Fruit fly (Drosophila melanogaster) whole organism, embryonic: ENCODE measurements around the gene Nepl21.

Experiments
- Awh ChIP-seq: fragments of 200-800 bp; sonication (Bioruptor generic); IDR thresholded peaks from 2 replicates; pipeline ENCODE4, ENCODE4 v1.3.6; 2022; ENCODE audit warnings: missing biosample characterization, missing genetic modification characterization
- BEAF-32 ChIP-seq: fragments of 200-800 bp; sonication (Bioruptor generic); optimal IDR thresholded peaks from 3 replicates; lab custom pipeline; 2017; ENCODE audit warnings: missing biosample characterization, missing genetic modification characterization, mild to moderate bottlenecking, moderate library complexity, missing genetic modification reagents
- BtbVII ChIP-seq: fragments of 200-800 bp; sonication (Bioruptor generic); optimal IDR thresholded peaks from 3 replicates; lab custom pipeline; 2017; ENCODE audit warnings: missing biosample characterization, mild to moderate bottlenecking, missing genetic modification characterization
- CG10209 ChIP-seq: fragments of 200-800 bp; sonication (Bioruptor generic); optimal IDR thresholded peaks from 3 replicates; lab custom pipeline; 2017; ENCODE audit warnings: missing biosample characterization, mild to moderate bottlenecking, missing genetic modification characterization, missing genetic modification reagents
- CG11093 ChIP-seq: fragments of 200-800 bp; sonication (Bioruptor generic); IDR thresholded peaks from 3 replicates; pipeline ENCODE4 v1.3.6; 2022; ENCODE audit warnings: missing biosample characterization, missing genetic modification characterization
- CG11504 ChIP-seq: fragments of 200-800 bp; sonication (Bioruptor generic); optimal IDR thresholded peaks from 3 replicates; lab custom pipeline; 2019; ENCODE audit warnings: missing biosample characterization, mild to moderate bottlenecking, missing genetic modification characterization, moderate library complexity
- CG11696 ChIP-seq: fragments of 200-800 bp; sonication (Bioruptor generic); IDR thresholded peaks from 2 replicates; pipeline ENCODE4 v1.3.6; 2022; ENCODE audit warnings: missing biosample characterization, missing genetic modification characterization
- CG1233 ChIP-seq: fragments of 200-800 bp; sonication (Bioruptor generic); optimal IDR thresholded peaks from 4 replicates; lab custom pipeline; 2018; ENCODE audit warnings: missing biosample characterization, mild to moderate bottlenecking, missing genetic modification characterization
- CG12659 ChIP-seq: fragments of 200-800 bp; sonication (Bioruptor generic); optimal IDR thresholded peaks from 3 replicates; lab custom pipeline; 2017; ENCODE audit warnings: mild to moderate bottlenecking, missing biosample characterization, missing genetic modification reagents, missing genetic modification characterization
- CG13894 ChIP-seq: fragments of 200-800 bp; sonication (Bioruptor generic); optimal IDR thresholded peaks from 3 replicates; lab custom pipeline; 2018; ENCODE audit warnings: missing biosample characterization, mild to moderate bottlenecking, missing genetic modification characterization, moderate library complexity
- CG14667 ChIP-seq: fragments of 200-800 bp; sonication (Bioruptor generic); IDR thresholded peaks from 2 replicates; pipeline ENCODE4 v1.3.6; 2022; ENCODE audit warnings: missing biosample characterization, missing genetic modification characterization
- CG15514 ChIP-seq: fragments of 200-800 bp; sonication (Bioruptor generic); optimal IDR thresholded peaks from 3 replicates; lab custom pipeline; 2017; ENCODE audit warnings: missing biosample characterization, missing genetic modification characterization, mild to moderate bottlenecking, moderate library complexity, missing genetic modification reagents
- CG16863 ChIP-seq: fragments of 200-800 bp; sonication (Bioruptor generic); optimal IDR thresholded peaks from 3 replicates; lab custom pipeline; 2016; ENCODE audit warnings: missing biosample characterization, missing genetic modification characterization
- CG7357 ChIP-seq: fragments of 200-800 bp; sonication (Bioruptor generic); IDR thresholded peaks from 3 replicates; pipeline ENCODE4 v1.3.6; 2022; ENCODE audit warnings: missing biosample characterization, missing genetic modification characterization
- CG7839 ChIP-seq: fragments of 200-800 bp; sonication (Bioruptor generic); optimal IDR thresholded peaks from 3 replicates; lab custom pipeline; 2018; ENCODE audit warnings: missing biosample characterization, mild to moderate bottlenecking, missing genetic modification characterization, moderate library complexity
- CG8290 ChIP-seq, 3 experiments: fragments of 200-800 bp; sonication (Bioruptor generic); optimal IDR thresholded peaks; 2 replicates each; lab custom pipeline; 2016 to 2019; ENCODE audit warnings: missing biosample characterization in 3 of 3, missing genetic modification characterization in 3 of 3, mild to moderate bottlenecking in 2 of 3, moderate library complexity in 1 of 3
- CG9817 ChIP-seq: fragments of 200-800 bp; sonication (Bioruptor generic); optimal IDR thresholded peaks from 2 replicates; lab custom pipeline; 2018; ENCODE audit warnings: missing biosample characterization, mild to moderate bottlenecking, missing genetic modification characterization, moderate library complexity
- D ChIP-seq, 2 experiments: fragments of 200-800 bp in 1 of 2; fragments of >200 bp in 1 of 2; sonication (Bioruptor generic) in 1 of 2; optimal IDR thresholded peaks; 2 replicates in 1 of 2; 3 replicates in 1 of 2; lab custom pipeline; 2017; ENCODE audit warnings: mild to moderate bottlenecking in 1 of 2, missing biosample characterization in 1 of 2, missing genetic modification characterization in 1 of 2, missing genetic modification reagents in 1 of 2
- Dek ChIP-seq: fragments of 200-800 bp; sonication (Bioruptor generic); optimal IDR thresholded peaks from 3 replicates; lab custom pipeline; 2019; ENCODE audit warnings: missing biosample characterization, mild to moderate bottlenecking, missing genetic modification characterization, moderate library complexity
- Doc3 ChIP-seq: fragments of 200-800 bp; sonication (Bioruptor generic); IDR thresholded peaks from 3 replicates; pipeline ENCODE4 v1.3.6; 2022; ENCODE audit warnings: missing biosample characterization, missing genetic modification characterization; ENCODE audit not compliant: partially characterized antibody
- HLH3B ChIP-seq: fragments of 200-800 bp; sonication (Bioruptor generic); IDR thresholded peaks from 2 replicates; pipeline ENCODE4 v1.3.6; 2022; ENCODE audit warnings: missing biosample characterization, missing genetic modification characterization
- Hmr ChIP-seq: fragments of 200-800 bp; sonication (Bioruptor generic); optimal IDR thresholded peaks from 3 replicates; lab custom pipeline; 2017; ENCODE audit warnings: mild to moderate bottlenecking, missing biosample characterization, missing genetic modification reagents, missing genetic modification characterization
- Med ChIP-seq: fragments of 200-800 bp; sonication (Bioruptor generic); peaks from one replicate; lab custom pipeline; 2016; ENCODE audit warnings: missing biosample characterization, missing genetic modification characterization, mild to moderate bottlenecking, inconsistent platforms, moderate library complexity
- Nf-YA ChIP-seq: fragments of 200-800 bp; sonication (Bioruptor generic); IDR thresholded peaks from 2 replicates; pipeline ENCODE4 v1.3.6; 2022; ENCODE audit warnings: missing biosample characterization, missing genetic modification characterization
- Oli ChIP-seq: fragments of 200-800 bp; sonication (Bioruptor generic); optimal IDR thresholded peaks from 2 replicates; lab custom pipeline; 2018; ENCODE audit warnings: missing biosample characterization, mild to moderate bottlenecking, missing genetic modification characterization, moderate library complexity
- Ptx1 ChIP-seq: fragments of 200-800 bp; sonication (Bioruptor generic); IDR thresholded peaks from 2 replicates; pipeline ENCODE4 v1.3.6; 2022; ENCODE audit warnings: missing biosample characterization, missing genetic modification characterization
- Sin3A ChIP-seq: fragments of >200 bp; optimal IDR thresholded peaks from 2 replicates; lab custom pipeline; 2018
- Sox102F ChIP-seq: fragments of 200-800 bp; sonication (Bioruptor generic); optimal IDR thresholded peaks from 2 replicates; lab custom pipeline; 2018; ENCODE audit warnings: missing biosample characterization, mild to moderate bottlenecking, missing genetic modification characterization, moderate library complexity
- Ssrp ChIP-seq: fragments of 200-800 bp; sonication (Bioruptor generic); optimal IDR thresholded peaks from 2 replicates; lab custom pipeline; 2018; ENCODE audit warnings: missing biosample characterization, mild to moderate bottlenecking, missing genetic modification characterization, moderate library complexity
- Xbp1 ChIP-seq: fragments of 200-800 bp; sonication (Bioruptor generic); optimal IDR thresholded peaks from 3 replicates; lab custom pipeline; 2016; ENCODE audit warnings: missing biosample characterization, mild to moderate bottlenecking, missing genetic modification characterization
- disco-r ChIP-seq: fragments of 200-800 bp; sonication (Bioruptor generic); optimal IDR thresholded peaks from 2 replicates; lab custom pipeline; 2016; ENCODE audit warnings: missing biosample characterization, missing genetic modification characterization
- dmrt11E ChIP-seq: fragments of 200-800 bp; sonication (Bioruptor generic); optimal IDR thresholded peaks from 3 replicates; lab custom pipeline; 2018; ENCODE audit warnings: missing biosample characterization, mild to moderate bottlenecking, missing genetic modification characterization, moderate library complexity
- dpn ChIP-seq, 2 experiments: fragments of 200-800 bp; sonication (Bioruptor generic); optimal IDR thresholded peaks; 3 replicates each; lab custom pipeline; 2016; ENCODE audit warnings: missing biosample characterization in 2 of 2, missing genetic modification characterization in 2 of 2
- esg ChIP-seq: fragments of 200-800 bp; sonication (Bioruptor generic); conservative IDR thresholded peaks from 2 replicates; pipeline ENCODE4 v1.3.6; 2022; ENCODE audit warnings: missing biosample characterization, missing genetic modification characterization
- fd96Cb ChIP-seq: fragments of 200-800 bp; sonication (Bioruptor generic); optimal IDR thresholded peaks from 2 replicates; lab custom pipeline; 2018; ENCODE audit warnings: missing biosample characterization, mild to moderate bottlenecking, missing genetic modification characterization, moderate library complexity
- grau ChIP-seq: fragments of 200-800 bp; optimal IDR thresholded peaks from 3 replicates; lab custom pipeline; 2019; ENCODE audit warnings: missing biosample characterization, mild to moderate bottlenecking, missing genetic modification characterization, moderate library complexity
- hkb ChIP-seq, 2 experiments: fragments of 200-800 bp in 1 of 2; fragments of >200 bp in 1 of 2; sonication (Bioruptor generic) in 1 of 2; IDR thresholded peaks in 1 of 2; optimal IDR thresholded peaks in 1 of 2; 2 replicates each; pipeline versions ENCODE4 v1.3.6 to Lab custom; 2017 to 2022; ENCODE audit warnings: missing biosample characterization in 1 of 2, missing genetic modification characterization in 1 of 2
- ind ChIP-seq: fragments of 200-800 bp; sonication (Bioruptor generic); optimal IDR thresholded peaks from 3 replicates; lab custom pipeline; 2016; ENCODE audit warnings: missing biosample characterization, missing genetic modification characterization
- ken ChIP-seq: fragments of 200-800 bp; sonication (Bioruptor generic); IDR thresholded peaks from 3 replicates; pipeline ENCODE4 v1.3.6; 2022; ENCODE audit warnings: missing biosample characterization, missing genetic modification characterization
- lov ChIP-seq, 2 experiments: fragments of 200-800 bp in 1 of 2; fragments of >200 bp in 1 of 2; sonication (Bioruptor generic) in 1 of 2; IDR thresholded peaks in 1 of 2; optimal IDR thresholded peaks in 1 of 2; 2 replicates in 1 of 2; 3 replicates in 1 of 2; pipeline versions ENCODE4 v1.3.6 to Lab custom; 2017 to 2022; ENCODE audit warnings: missing biosample characterization in 1 of 2, missing genetic modification characterization in 1 of 2
- onecut ChIP-seq: fragments of 200-800 bp; sonication (Bioruptor generic); IDR thresholded peaks from 2 replicates; pipeline ENCODE4 v1.3.6; 2022; ENCODE audit warnings: missing biosample characterization, missing genetic modification characterization
- ranshi ChIP-seq: fragments of 200-800 bp; sonication (Bioruptor generic); IDR thresholded peaks from 2 replicates; pipeline ENCODE4 v1.3.6; 2022; ENCODE audit warnings: missing biosample characterization, missing genetic modification characterization
- rib ChIP-seq: fragments of 200-800 bp; sonication (Bioruptor generic); IDR thresholded peaks from 2 replicates; pipeline ENCODE4 v1.3.6; 2022; ENCODE audit warnings: missing biosample characterization, missing genetic modification characterization
- sens ChIP-seq: fragments of 200-800 bp; sonication (Bioruptor generic); peaks from one replicate; lab custom pipeline; 2016; ENCODE audit warnings: missing biosample characterization, missing genetic modification characterization
- slbo ChIP-seq: fragments of 200-800 bp; sonication (Bioruptor generic); IDR thresholded peaks from 2 replicates; pipeline ENCODE4 v1.3.6; 2022; ENCODE audit warnings: missing biosample characterization, missing genetic modification characterization
- so ChIP-seq: fragments of 200-800 bp; sonication (Bioruptor generic); IDR thresholded peaks from 3 replicates; pipeline ENCODE4 v1.3.6; 2022; ENCODE audit warnings: missing biosample characterization, missing genetic modification characterization
- ssp ChIP-seq: fragments of 200-800 bp; sonication (Bioruptor generic); IDR thresholded peaks from 2 replicates; pipeline ENCODE4 v1.3.6; 2022; ENCODE audit warnings: missing biosample characterization, missing genetic modification characterization
- trh ChIP-seq: fragments of 200-800 bp; sonication (Bioruptor generic); optimal IDR thresholded peaks from 2 replicates; lab custom pipeline; 2016; ENCODE audit warnings: missing biosample characterization, missing genetic modification characterization

Gene Nepl21

dm6 chr3R:28904174-28904573, 20.7 kb downstream of the Nepl21 start (continued):
- peak; percentile 9 for TF ChIP-seq CG16863
- TF ChIP-seq CG14667 (GFP tag; lab: Robert Waterston, UW), result peak; percentile 44; the same call in 1 of the 2 replicates
- no peak for TF ChIP-seq CG7357 (GFP tag; lab: Robert Waterston, UW)
- no peak for TF ChIP-seq BEAF-32 (GFP tag; lab: Kevin White, UChicago)
- peak; percentile 45; the same call in 1 of the 3 replicates for TF ChIP-seq ken (GFP tag; lab: Robert Waterston, UW)
- peak; percentile 58 for TF ChIP-seq fd96Cb (tag; lab: Kevin White, UChicago)
- TF ChIP-seq ind (GFP tag; lab: Kevin White, UChicago), result peak; percentile 32
- peak; percentile 10 for TF ChIP-seq CG1233 (GFP tag; lab: Kevin White, UChicago)
- peak; percentile 10 for TF ChIP-seq disco-r (GFP tag; lab: Kevin White, UChicago)
- TF ChIP-seq Sin3A (lab: Kevin White, UChicago), result no peak
- peak; percentile 44 for TF ChIP-seq grau (tag; lab: Kevin White, UChicago)
- TF ChIP-seq dpn (GFP tag; optimal IDR thresholded peaks at IDR 0.05; lab: Kevin White, UChicago), result peak in 1 of 2 experiments; percentile 27
- TF ChIP-seq slbo (GFP tag; lab: Robert Waterston, UW), result peak; percentile 44
- TF ChIP-seq so (GFP tag; lab: Robert Waterston, UW), result no peak
- no peak for TF ChIP-seq Doc3 (GFP tag; lab: Robert Waterston, UW)
- peak; percentile 56 for TF ChIP-seq Ssrp
- peak; percentile 3 for TF ChIP-seq BtbVII (GFP tag; lab: Kevin White, UChicago)
- peak; percentile 9 for TF ChIP-seq CG12659
- no peak for TF ChIP-seq D (optimal IDR thresholded peaks at IDR 0.05; lab: Kevin White, UChicago)
- peak; percentile 10 for TF ChIP-seq D (GFP tag; optimal IDR thresholded peaks at IDR 0.05; lab: Kevin White, UChicago)
- TF ChIP-seq CG9817, result peak; percentile 21
- peak; percentile 49 for TF ChIP-seq HLH3B (GFP tag; lab: Robert Waterston, UW)
- no peak for TF ChIP-seq Dek (tag; lab: Kevin White, UChicago)
- TF ChIP-seq Oli (tag; lab: Kevin White, UChicago), result peak; percentile 59
- TF ChIP-seq hkb (optimal IDR thresholded peaks at IDR 0.05; lab: Kevin White, UChicago), result no peak
- TF ChIP-seq hkb (GFP tag; IDR thresholded peaks at IDR 0.05; lab: Robert Waterston, UW), result peak; percentile 57; the same call in 1 of the 2 replicates
- peak; percentile 35 for TF ChIP-seq dmrt11E (tag; lab: Kevin White, UChicago)
- TF ChIP-seq CG11504 (tag; lab: Kevin White, UChicago), result peak; percentile 68
- peak; percentile 63 for TF ChIP-seq CG7839
- 0 out of 2 replicates have a peak, but pooled peaks have one; percentile 7 for TF ChIP-seq onecut (GFP tag; lab: Robert Waterston, UW)
- peak; percentile 56 for TF ChIP-seq Med
- TF ChIP-seq CG11093, result peak; percentile 58; the same call in 2 of the 3 replicates
- peak; percentile 27; the same call in 1 of the 2 replicates for TF ChIP-seq ssp (GFP tag; lab: Robert Waterston, UW)
- TF ChIP-seq Sox102F (GFP tag; lab: Kevin White, UChicago), result peak; percentile 79
- no peak for TF ChIP-seq CG13894
- TF ChIP-seq Hmr (GFP tag; lab: Kevin White, UChicago), result no peak
- TF ChIP-seq CG8290 (GFP tag; optimal IDR thresholded peaks at IDR 0.05; lab: Kevin White, UChicago), result no peak
- TF ChIP-seq CG8290 (tag; optimal IDR thresholded peaks at IDR 0.05; lab: Kevin White, UChicago), result peak in 1 of 2 experiments; percentile 62
- peak; percentile 59; the same call in 1 of the 2 replicates for TF ChIP-seq ranshi (GFP tag; lab: Robert Waterston, UW)
- no peak for TF ChIP-seq CG15514 (GFP tag; lab: Kevin White, UChicago)
- peak; percentile 60; the same call in 1 of the 2 replicates for TF ChIP-seq Ptx1 (GFP tag; lab: Robert Waterston, UW)
- peak; percentile 14 for TF ChIP-seq Xbp1 (GFP tag; lab: Kevin White, UChicago)
- no peak for TF ChIP-seq CG11696 (GFP tag; lab: Robert Waterston, UW)
- no peak for TF ChIP-seq trh (GFP tag; lab: Kevin White, UChicago)
- TF ChIP-seq rib (GFP tag; lab: Robert Waterston, UW), result no peak
- peak; percentile 51; the same call in 1 of the 2 replicates for TF ChIP-seq Nf-YA (GFP tag; lab: Robert Waterston, UW)
- TF ChIP-seq sens (GFP tag; lab: Kevin White, UChicago), result peak; percentile 91
- TF ChIP-seq Awh (GFP tag; lab: Robert Waterston, UW), result peak; percentile 64; the same call in 1 of the 2 replicates
- peak; percentile 63 for TF ChIP-seq esg
- no peak for TF ChIP-seq lov (optimal IDR thresholded peaks at IDR 0.05; lab: Kevin White, UChicago)
- no peak for TF ChIP-seq lov (GFP tag; IDR thresholded peaks at IDR 0.05; lab: Robert Waterston, UW)
- TF ChIP-seq CG10209 (GFP tag; lab: Kevin White, UChicago), result peak; percentile 4
